Fruit fly (Drosophila melanogaster): ENCODE results near the gene CG14778.

The CG14778 gene

dm6 chrX:1508241-1508823 is 41.0 kb downstream of the CG14778 start:
- TF ChIP-seq gl (tag; optimal IDR thresholded peaks at IDR 0.05) (no peak), CG12605 (GFP tag; IDR thresholded peaks at IDR 0.05) (peak; percentile 67; the same call in 1 of the 2 replicates), rn (GFP tag; IDR thresholded peaks at IDR 0.05) (no peak), CG8301 (tag; optimal IDR thresholded peaks at IDR 0.05) (no peak)

dm6 chrX:1512753-1513226 is 45.5 kb downstream of the CG14778 start, which contains the start of gene CG14795:
CG14795 (minus strand) TSS chrX:1512803.
- TF ChIP-seq EcR (GFP tag; optimal IDR thresholded peaks at IDR 0.05) (no peak), CG14655 (GFP tag; optimal IDR thresholded peaks at IDR 0.05) (no peak), rn (GFP tag; IDR thresholded peaks at IDR 0.05) (no peak), Ets98B (GFP tag; IDR thresholded peaks at IDR 0.05) (0 out of 2 replicates have a peak, but pooled peaks have one; percentile 9), CG9948 (tag; optimal IDR thresholded peaks at IDR 0.05) (no peak), CG12605 (GFP tag; IDR thresholded peaks at IDR 0.05) (no peak), Pif1A (GFP tag; optimal IDR thresholded peaks at IDR 0.05) (no peak)

dm6 chrX:1513865-1514264 is 46.6 kb downstream of the CG14778 start:
- TF ChIP-seq CG32121 (GFP tag; IDR thresholded peaks at IDR 0.05) = no peak
- TF ChIP-seq CG12605 (GFP tag; IDR thresholded peaks at IDR 0.05) = no peak
- TF ChIP-seq CG10348 (GFP tag; IDR thresholded peaks at IDR 0.05) = no peak
- no peak for TF ChIP-seq CG13204 (GFP tag; optimal IDR thresholded peaks at IDR 0.05)
- no peak for TF ChIP-seq gl (tag; optimal IDR thresholded peaks at IDR 0.05)
- no peak for TF ChIP-seq Snoo (tag; optimal IDR thresholded peaks at IDR 0.05)
- no peak for TF ChIP-seq CG9948 (tag; optimal IDR thresholded peaks at IDR 0.05)
- TF ChIP-seq CG15710 (tag; optimal IDR thresholded peaks at IDR 0.05) = no peak
- TF ChIP-seq CG8159 (tag; optimal IDR thresholded peaks at IDR 0.05) = no peak
- TF ChIP-seq Pif1B (GFP tag; optimal IDR thresholded peaks at IDR 0.05) = no peak
- TF ChIP-seq CG4496 (GFP tag; IDR thresholded peaks at IDR 0.05) = no peak
- no peak for TF ChIP-seq CG14655 (GFP tag; optimal IDR thresholded peaks at IDR 0.05)
- TF ChIP-seq Pif1A (GFP tag; optimal IDR thresholded peaks at IDR 0.05) = no peak
- no peak for TF ChIP-seq fd96Ca (GFP tag; IDR thresholded peaks at IDR 0.05)
- TF ChIP-seq CG8301 (tag; optimal IDR thresholded peaks at IDR 0.05) = no peak
- TF ChIP-seq D1 (tag; optimal IDR thresholded peaks at IDR 0.05) = no peak
- no peak for TF ChIP-seq Ets98B (GFP tag; IDR thresholded peaks at IDR 0.05)
- no peak for TF ChIP-seq EcR (GFP tag; optimal IDR thresholded peaks at IDR 0.05)
- TF ChIP-seq CG17806 (tag; optimal IDR thresholded peaks at IDR 0.05) = no peak
- no peak for TF ChIP-seq CG34367 (tag; optimal IDR thresholded peaks at IDR 0.05)

dm6 chrX:1517618-1518017 is 50.3 kb downstream of the CG14778 start:
- 0 out of 3 replicates have a peak, but pooled peaks have one; percentile 20 for TF ChIP-seq fd96Ca (GFP tag; IDR thresholded peaks at IDR 0.05)
- no peak for TF ChIP-seq gl (tag; optimal IDR thresholded peaks at IDR 0.05)
- TF ChIP-seq rn (GFP tag; IDR thresholded peaks at IDR 0.05) = no peak
- TF ChIP-seq CG32121 (GFP tag; IDR thresholded peaks at IDR 0.05) = 0 out of 2 replicates have a peak, but pooled peaks have one; percentile 20
- TF ChIP-seq CG15710 (tag; optimal IDR thresholded peaks at IDR 0.05) = no peak
- TF ChIP-seq Ets98B (GFP tag; IDR thresholded peaks at IDR 0.05) = peak; percentile 36

Data from whole organism, pupa.